Worm (Caenorhabditis elegans) whole organism, L1 larva: ENCODE results near the gene sna-2.

Experiments used
- C16A3.4 ChIP-seq: fragments of 150-350 bp; optimal IDR thresholded peaks from 2 replicates; lab custom pipeline; 2014; ENCODE audit warnings: missing biosample characterization, missing genetic modification characterization
- ama-1 ChIP-seq: fragments of 150-350 bp; optimal IDR thresholded peaks from 2 replicates; lab custom pipeline; 2014
- ceh-63 ChIP-seq: fragments of 200-800 bp; sonication (Bioruptor generic); optimal IDR thresholded peaks from 2 replicates; lab custom pipeline; 2018; ENCODE audit warnings: mild to moderate bottlenecking, missing genetic modification characterization, missing compliant biosample characterization
- ceh-82 ChIP-seq, 3 experiments: fragments of 150-350 bp in 1 of 3; sonication (generic microtip) in 2 of 3; optimal IDR thresholded peaks; 2 replicates each; lab custom pipeline; 2014 to 2017; ENCODE audit warnings: missing biosample characterization in 3 of 3, missing genetic modification characterization in 3 of 3
- ceh-90 ChIP-seq: sonication (generic microtip); optimal IDR thresholded peaks from 2 replicates; lab custom pipeline; 2016; ENCODE audit warnings: missing genetic modification characterization, missing compliant biosample characterization
- dsc-1 ChIP-seq: sonication (generic microtip); optimal IDR thresholded peaks from 2 replicates; lab custom pipeline; 2016; ENCODE audit warnings: mild to moderate bottlenecking, missing genetic modification characterization, missing compliant biosample characterization
- elt-2 ChIP-seq: sonication (generic microtip); optimal IDR thresholded peaks from 2 replicates; lab custom pipeline; 2016; ENCODE audit warnings: missing genetic modification characterization, mild to moderate bottlenecking, inconsistent platforms, missing compliant biosample characterization, missing genetic modification reagents
- ets-5 ChIP-seq: fragments of 200-800 bp; sonication (Bioruptor generic); IDR thresholded peaks from 2 replicates; pipeline ENCODE4 v1.3.6; 2022; ENCODE audit warnings: missing genetic modification characterization, missing compliant biosample characterization
- fkh-10 ChIP-seq: sonication (generic microtip); optimal IDR thresholded peaks from 2 replicates; lab custom pipeline; 2017; ENCODE audit warnings: missing biosample characterization, missing genetic modification reagents, missing genetic modification characterization
- fkh-8 ChIP-seq: sonication (generic microtip); optimal IDR thresholded peaks from 2 replicates; lab custom pipeline; 2016; ENCODE audit warnings: mild to moderate bottlenecking, missing genetic modification characterization, missing compliant biosample characterization
- grh-1 ChIP-seq: fragments of 200-800 bp; sonication (Bioruptor generic); IDR thresholded peaks from 2 replicates; pipeline ENCODE4 v1.3.6; 2022; ENCODE audit warnings: missing genetic modification reagents, missing genetic modification characterization, missing compliant biosample characterization
- isw-1 ChIP-seq: fragments of 200-800 bp; sonication (Bioruptor generic); IDR thresholded peaks from 2 replicates; pipeline ENCODE4 v1.3.6; 2022; ENCODE audit warnings: missing genetic modification characterization, missing compliant biosample characterization
- lin-13 ChIP-seq: fragments of 150-350 bp; optimal IDR thresholded peaks from 2 replicates; lab custom pipeline; 2014; ENCODE audit warnings: missing biosample characterization, missing genetic modification reagents, missing genetic modification characterization
- lin-15B ChIP-seq: fragments of 150-350 bp; sonication (generic microtip); optimal IDR thresholded peaks from 3 replicates; lab custom pipeline; 2014; ENCODE audit warnings: missing biosample characterization, missing genetic modification characterization
- lin-35 ChIP-seq, 2 experiments: fragments of 150-350 bp; optimal IDR thresholded peaks; 2 replicates each; lab custom pipeline; 2014; ENCODE audit warnings: missing biosample characterization in 2 of 2, missing genetic modification characterization in 2 of 2, missing genetic modification reagents in 2 of 2
- mab-9 ChIP-seq: fragments of 200-800 bp; sonication (Bioruptor generic); IDR thresholded peaks from 2 replicates; pipeline ENCODE4 v1.3.6; 2022; ENCODE audit warnings: missing genetic modification reagents, missing genetic modification characterization, missing compliant biosample characterization
- nhr-76 ChIP-seq: sonication (generic microtip); optimal IDR thresholded peaks from 2 replicates; lab custom pipeline; 2017; ENCODE audit warnings: missing biosample characterization, missing genetic modification characterization
- nhr-77 ChIP-seq: fragments of 150-350 bp; optimal IDR thresholded peaks from 2 replicates; lab custom pipeline; 2014; ENCODE audit warnings: missing biosample characterization, missing genetic modification characterization
- nhr-84 ChIP-seq: sonication (generic microtip); optimal IDR thresholded peaks from 2 replicates; lab custom pipeline; 2017; ENCODE audit warnings: missing biosample characterization, missing genetic modification characterization
- nhr-85 ChIP-seq: sonication (generic microtip); peaks from one replicate; lab custom pipeline; 2016; ENCODE audit warnings: missing genetic modification characterization, inconsistent platforms, missing compliant biosample characterization
- pag-3 ChIP-seq: sonication (generic microtip); optimal IDR thresholded peaks from 2 replicates; lab custom pipeline; 2017; ENCODE audit warnings: missing genetic modification characterization, mild to moderate bottlenecking, missing compliant biosample characterization, antibody characterized with exemption, borderline replicate concordance; ENCODE audit not compliant: insufficient read depth
- pax-3 ChIP-seq: fragments of 200-800 bp; sonication (Bioruptor generic); optimal IDR thresholded peaks from 2 replicates; lab custom pipeline; 2018; ENCODE audit warnings: mild to moderate bottlenecking, missing genetic modification characterization, moderate library complexity, missing compliant biosample characterization
- rnt-1 ChIP-seq: sonication (generic microtip); optimal IDR thresholded peaks from 2 replicates; lab custom pipeline; 2016; ENCODE audit warnings: mild to moderate bottlenecking, missing genetic modification characterization, moderate library complexity, missing compliant biosample characterization
- snpc-4 ChIP-seq: fragments of 150-350 bp; optimal IDR thresholded peaks from 2 replicates; lab custom pipeline; 2014; ENCODE audit warnings: missing biosample characterization, missing genetic modification characterization
- snu-23 ChIP-seq: sonication (generic microtip); optimal IDR thresholded peaks from 2 replicates; lab custom pipeline; 2016; ENCODE audit warnings: missing genetic modification characterization, missing compliant biosample characterization
- sptf-1 ChIP-seq: fragments of 150-350 bp; optimal IDR thresholded peaks from 2 replicates; lab custom pipeline; 2014; ENCODE audit warnings: missing biosample characterization, missing genetic modification characterization
- swsn-7 ChIP-seq: sonication (generic microtip); optimal IDR thresholded peaks from 2 replicates; lab custom pipeline; 2016; ENCODE audit warnings: missing genetic modification characterization, missing compliant biosample characterization
- tbx-2 ChIP-seq: sonication (generic microtip); optimal IDR thresholded peaks from 2 replicates; lab custom pipeline; 2016; ENCODE audit warnings: missing genetic modification characterization, missing compliant biosample characterization
- unc-30 ChIP-seq: sonication (generic microtip); optimal IDR thresholded peaks from 2 replicates; lab custom pipeline; 2017; ENCODE audit warnings: missing biosample characterization, missing genetic modification characterization
- zip-4 ChIP-seq: fragments of 200-800 bp; sonication (Bioruptor generic); optimal IDR thresholded peaks from 2 replicates; lab custom pipeline; 2018; ENCODE audit warnings: mild to moderate bottlenecking, missing genetic modification characterization, moderate library complexity, missing compliant biosample characterization
- ztf-11 ChIP-seq, 2 experiments: sonication (generic microtip); optimal IDR thresholded peaks; 2 replicates each; lab custom pipeline; 2016 to 2017; ENCODE audit warnings: missing genetic modification characterization in 2 of 2, missing biosample characterization in 1 of 2, missing compliant biosample characterization in 1 of 2

The sna-2 gene

DNA sequence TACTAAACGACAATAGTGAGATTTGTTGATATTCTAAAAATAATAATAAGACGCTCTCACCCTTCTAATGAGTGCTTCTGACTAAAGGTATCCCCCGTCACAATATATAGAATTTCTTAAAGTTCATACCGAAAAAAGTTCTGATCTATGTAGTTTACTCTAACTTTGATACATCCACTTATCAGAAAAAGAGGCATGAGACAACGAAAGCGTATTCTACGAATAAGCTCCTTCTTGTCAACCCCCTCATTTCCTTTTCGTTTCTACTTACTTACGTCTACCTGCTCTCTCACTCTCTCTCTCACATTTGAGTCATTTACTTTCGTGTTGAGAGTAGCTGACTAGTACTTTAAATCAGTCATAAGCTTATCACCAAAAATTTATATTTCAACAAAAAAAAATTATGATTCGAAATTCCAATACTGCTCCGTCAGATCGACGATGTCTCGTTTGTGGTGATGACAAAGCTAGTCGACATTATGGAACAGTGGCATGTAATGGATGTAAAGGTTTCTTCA, 51.9 kb downstream of the sna-2 start (continued):
- TF ChIP-seq elt-2 (tag; lab: Kevin White, UChicago): no peak
- no peak for TF ChIP-seq snu-23 (GFP tag; lab: Kevin White, UChicago)
- no peak for TF ChIP-seq fkh-10
- TF ChIP-seq pax-3: peak; percentile 54
- TF ChIP-seq ceh-63 (GFP tag; lab: Kevin White, UChicago): no peak
- no peak for TF ChIP-seq nhr-76
- no peak for TF ChIP-seq pag-3 (tag; lab: Kevin White, UChicago)
- TF ChIP-seq sptf-1 (tag; lab: Kevin White, UChicago): no peak
- no peak for TF ChIP-seq snpc-4 (tag; lab: Kevin White, UChicago)
- no peak for TF ChIP-seq ceh-90 (tag; lab: Kevin White, UChicago)
- TF ChIP-seq tbx-2: no peak
- no peak for TF ChIP-seq nhr-85 (tag; lab: Kevin White, UChicago)
- TF ChIP-seq lin-35 (GFP tag; optimal IDR thresholded peaks at IDR 0.05; lab: Kevin White, UChicago): no peak
- TF ChIP-seq unc-30 (tag; lab: Kevin White, UChicago): no peak
- no peak for TF ChIP-seq zip-4 (GFP tag; lab: Kevin White, UChicago)
- no peak for TF ChIP-seq lin-15B
- TF ChIP-seq ama-1 (lab: Kevin White, UChicago): no peak
- TF ChIP-seq ztf-11 (tag; optimal IDR thresholded peaks at IDR 0.05; lab: Kevin White, UChicago): no peak
- TF ChIP-seq C16A3.4: no peak
- TF ChIP-seq dsc-1: peak; percentile 69
- no peak for TF ChIP-seq mab-9
- TF ChIP-seq ets-5 (GFP tag; lab: Robert Waterston, UW): no peak
- no peak for TF ChIP-seq nhr-77 (tag; lab: Kevin White, UChicago)
- TF ChIP-seq isw-1 (GFP tag; lab: Robert Waterston, UW): no peak
- TF ChIP-seq grh-1 (GFP tag; lab: Robert Waterston, UW): no peak
- peak; percentile 14 for TF ChIP-seq swsn-7 (tag; lab: Kevin White, UChicago)

DNA sequence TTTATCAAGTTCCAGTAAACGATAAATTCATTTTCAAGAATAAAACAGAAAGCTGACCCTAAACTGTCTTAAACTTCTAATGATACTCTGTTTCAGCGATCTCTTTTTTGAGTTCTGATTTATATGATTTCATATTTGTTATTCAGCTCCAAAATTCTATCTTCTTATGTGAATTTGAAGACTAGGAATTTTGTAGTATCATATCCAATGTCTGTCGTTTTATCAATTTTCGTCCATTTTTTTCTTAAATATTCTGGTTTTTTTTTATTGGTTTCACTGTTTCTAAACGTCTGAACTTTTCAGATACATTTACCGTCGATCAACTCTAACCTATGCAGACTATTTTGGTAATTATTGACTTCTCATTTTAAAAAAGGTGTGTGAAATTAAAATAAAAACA, 52.5 kb downstream of the sna-2 start, which contains the start of the genes nhr-138 and C28D4.18:
TSS of gene nhr-138 (plus strand) at position 304 of the 400 bp plus-strand sequence.
TSS of gene C28D4.18 (plus strand) at position 333 of the 400 bp plus-strand sequence.
- TF ChIP-seq lin-13 (GFP tag; lab: Kevin White, UChicago): no peak
- TF ChIP-seq rnt-1 (tag; lab: Kevin White, UChicago): no peak
- no peak for TF ChIP-seq nhr-84 (tag; lab: Kevin White, UChicago)
- no peak for TF ChIP-seq fkh-8
- no peak for TF ChIP-seq ceh-82 (tag; optimal IDR thresholded peaks at IDR 0.05; lab: Kevin White, UChicago)
- TF ChIP-seq lin-35 (GFP tag; optimal IDR thresholded peaks at IDR 0.05; lab: Kevin White, UChicago): no peak
